Worm (Caenorhabditis elegans): ENCODE measurements around the gene F54H12.4.

DNA sequence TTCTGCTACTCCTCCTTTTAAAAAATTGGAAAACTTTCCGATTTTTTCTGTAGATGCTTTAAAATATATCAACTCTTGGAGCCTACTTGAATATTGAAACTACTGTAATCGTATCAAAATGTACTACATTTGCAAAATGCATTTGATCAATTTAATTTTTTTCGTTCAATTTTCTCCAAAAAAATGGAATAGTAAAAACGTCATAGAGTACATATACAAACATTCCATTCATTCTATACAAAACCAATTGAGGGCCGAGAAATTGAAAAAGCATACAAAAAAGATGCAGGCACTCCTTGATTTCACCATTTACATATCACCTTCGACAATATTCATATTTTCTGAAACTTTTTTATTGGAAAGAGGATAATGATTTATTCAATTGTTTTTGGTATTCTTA is 41.5 kb upstream of the F54H12.4 start, which contains the start of gene C06G4.6:
- TF ChIP-seq F33H1.4 (GFP tag; IDR thresholded peaks at IDR 0.05) = no peak
- TF ChIP-seq F57A8.1 (GFP tag; optimal IDR thresholded peaks at IDR 0.05) = no peak
- TF ChIP-seq nhr-80 (tag; optimal IDR thresholded peaks at IDR 0.05) = no peak
